Fruit fly (Drosophila melanogaster) ovary, adult (tissue): Measurements from ENCODE around the gene CG17377.

Experiments
- CG17801 ChIP-seq: fragments of 200-800 bp; optimal IDR thresholded peaks from 2 replicates; lab custom pipeline; 2019; ENCODE audit warnings: missing biosample characterization, mild to moderate bottlenecking, missing genetic modification characterization, moderate library complexity; ENCODE audit not compliant: partially characterized antibody

The CG17377 gene

DNA sequence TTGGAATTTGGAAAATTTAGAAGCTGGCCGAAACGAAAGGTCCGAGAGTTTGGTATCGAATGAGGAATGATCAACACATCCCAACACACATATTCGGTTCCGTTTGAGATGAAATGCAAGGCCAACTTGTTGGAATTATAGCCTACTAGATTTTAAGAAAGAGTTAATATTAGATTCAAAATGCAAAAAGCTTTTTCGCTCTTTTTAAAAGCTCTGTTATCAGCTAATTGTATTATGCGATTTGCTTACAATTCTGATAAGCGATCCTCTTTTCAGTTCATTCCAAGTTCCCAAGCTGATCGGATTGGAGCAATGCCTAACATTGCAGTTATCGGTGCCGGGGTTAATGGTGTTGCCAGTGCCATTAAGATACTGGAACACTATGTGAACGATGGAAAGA lies at the start of gene CG17377, which contains the start of gene Daao2:
CG17377 (minus strand) TSS at position 101 of the 400 bp plus-strand sequence.
Daao2 (plus strand) TSS at position 272 of the 400 bp plus-strand sequence.
- TF ChIP-seq CG17801: no peak

DNA sequence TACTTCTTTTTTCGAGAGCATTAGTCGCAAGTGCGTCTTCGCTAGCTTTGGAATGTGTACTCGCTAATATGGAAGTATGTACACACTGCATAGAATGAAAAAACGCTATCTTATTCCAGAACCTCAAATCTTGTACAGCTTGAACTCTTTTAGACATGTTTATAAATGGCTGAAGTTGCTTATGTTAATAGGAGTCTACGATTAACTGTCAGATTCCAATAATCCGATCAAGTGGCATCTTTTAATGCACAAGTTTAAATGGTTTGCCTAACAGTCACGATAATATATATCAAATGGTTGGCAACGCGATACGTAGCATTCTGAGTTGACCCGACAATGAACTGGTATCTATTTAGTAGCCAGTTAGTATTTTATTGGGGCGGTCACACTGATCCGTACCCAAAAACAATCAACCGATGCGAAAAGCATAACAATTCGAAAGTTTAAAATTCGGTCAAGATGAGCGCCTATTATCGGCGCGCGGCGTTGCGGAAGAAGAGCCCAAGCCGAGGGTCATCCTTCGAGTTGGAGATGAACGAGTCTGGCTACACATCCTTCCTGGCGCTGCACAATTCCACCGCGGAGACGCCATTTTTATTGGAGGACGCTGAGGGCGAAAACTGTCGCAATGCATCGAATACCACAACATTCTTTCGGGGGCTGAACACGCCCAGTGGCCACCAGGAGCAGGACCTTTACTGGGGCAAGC lies 49.5 kb upstream of the CG17377 start, which contains the start of gene Rca1:
Rca1 (plus strand) TSS at position 353 of the 709 bp plus-strand sequence.
- no peak for TF ChIP-seq CG17801

DNA sequence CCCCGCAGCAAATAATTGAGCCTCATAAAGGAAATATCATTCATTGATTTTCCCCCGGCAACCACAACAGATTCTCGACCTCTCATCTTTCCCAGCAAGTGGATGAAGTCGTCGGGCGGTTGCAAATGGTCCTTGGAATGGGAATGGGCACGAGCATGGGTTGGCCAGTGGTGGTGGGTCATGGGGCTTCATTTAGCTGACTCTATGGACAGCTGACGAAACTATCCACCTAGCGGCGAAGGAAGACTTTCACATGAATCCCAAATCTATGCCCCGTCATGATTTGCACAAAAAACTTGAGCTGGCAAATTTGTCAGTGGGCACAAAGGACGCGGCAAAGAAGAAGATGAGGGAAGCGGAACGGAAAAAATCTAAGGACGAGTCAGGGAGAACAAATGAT lies 48.3 kb upstream of the CG17377 start:
- no peak for TF ChIP-seq CG17801

DNA sequence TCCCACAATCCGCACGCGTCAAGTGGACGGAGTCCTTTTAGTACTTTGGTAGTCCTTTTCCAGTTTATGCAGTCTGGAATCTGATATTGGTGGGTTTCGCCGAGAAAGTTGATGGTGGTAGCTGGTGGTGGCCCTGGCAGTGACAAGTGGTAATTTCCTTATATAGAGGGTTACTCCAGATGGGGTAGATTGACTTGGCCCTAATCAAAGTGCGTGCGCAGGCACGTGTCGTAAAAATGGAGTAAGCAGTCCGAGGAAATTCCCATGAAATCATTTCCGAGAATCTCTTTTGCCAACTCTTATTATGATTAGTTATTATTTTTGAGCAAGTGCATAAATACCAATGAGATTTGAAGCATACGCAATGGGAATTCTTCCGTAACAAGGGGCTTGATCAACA lies 40.8 kb upstream of the CG17377 start:
- TF ChIP-seq CG17801: no peak

DNA sequence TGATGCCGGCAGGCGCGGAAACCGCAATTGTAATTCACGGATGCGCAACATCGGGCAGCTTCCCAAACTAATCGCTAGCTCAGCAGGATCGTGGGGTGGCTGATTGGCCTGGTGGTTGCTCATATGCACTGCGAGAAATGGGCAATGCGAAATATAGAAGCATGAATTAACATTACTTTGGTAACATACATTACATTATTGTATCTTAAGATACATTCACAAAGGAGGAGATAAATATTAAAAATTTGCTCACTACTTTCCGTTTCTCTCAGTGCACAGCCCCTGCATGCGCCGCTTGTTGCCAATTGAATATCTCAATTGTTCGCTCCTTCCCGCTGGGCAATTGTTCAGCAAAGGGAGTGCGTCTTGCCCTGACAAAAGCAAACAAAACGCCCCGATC lies 38.7 kb upstream of the CG17377 start:
- TF ChIP-seq CG17801: no peak

DNA sequence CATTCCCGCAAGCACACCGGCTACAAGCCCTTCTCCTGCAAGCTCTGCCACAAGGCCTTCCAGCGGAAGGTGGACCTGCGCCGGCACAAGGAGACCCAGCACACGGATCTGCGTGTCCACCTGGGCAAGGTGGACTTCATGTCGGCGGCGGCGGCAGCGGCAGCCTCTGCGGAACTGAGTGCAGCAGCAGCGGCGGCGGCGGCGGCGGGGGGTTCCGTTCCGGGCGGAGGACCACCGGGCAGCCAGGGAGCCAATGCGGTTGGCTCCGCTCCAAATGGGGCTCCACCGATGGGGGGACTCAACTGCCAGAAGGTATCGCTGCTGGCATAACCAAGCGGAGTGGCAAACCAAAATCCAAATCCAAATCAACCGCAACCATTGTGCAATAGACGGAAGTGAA lies 35.2 kb upstream of the CG17377 start:
- no peak for TF ChIP-seq CG17801

DNA sequence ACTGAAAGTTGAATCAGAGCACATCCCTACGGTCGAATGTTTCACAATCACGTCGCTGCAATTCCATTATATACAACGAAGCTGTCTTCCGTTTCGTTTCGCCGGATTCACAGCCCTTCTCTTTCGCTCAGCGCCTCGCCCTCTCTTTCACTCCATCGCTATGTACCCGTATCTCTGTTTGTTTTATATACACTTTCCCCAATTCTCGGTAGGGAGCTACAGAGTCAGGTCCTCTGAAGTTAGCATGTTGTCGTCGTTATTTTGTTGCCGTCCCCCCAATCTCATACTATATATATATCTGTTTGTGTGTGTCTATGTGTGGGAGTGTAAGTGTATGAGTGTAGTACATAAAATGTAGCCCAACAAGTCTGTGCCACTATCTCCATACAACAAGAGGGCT lies 33.5 kb upstream of the CG17377 start:
- no peak for TF ChIP-seq CG17801

DNA sequence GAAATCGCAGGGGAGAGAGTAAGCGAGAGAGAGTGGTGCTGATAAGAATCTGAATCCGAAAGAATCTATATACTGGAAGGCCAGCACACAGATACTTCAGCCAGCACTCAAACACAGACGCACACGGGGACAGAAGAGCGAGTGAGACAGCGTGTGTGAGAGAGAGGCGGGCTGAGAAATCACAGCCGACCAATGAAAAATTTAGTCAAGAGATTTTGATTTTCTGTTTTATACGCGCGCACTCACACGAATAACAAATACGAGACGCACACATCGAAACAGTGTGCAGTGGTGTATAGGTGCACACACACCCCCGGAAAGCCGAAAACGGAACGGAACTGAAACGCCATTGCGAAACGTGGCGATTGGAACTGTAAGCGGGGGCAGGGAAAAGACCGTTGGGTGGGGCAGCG lies 31.0 kb upstream of the CG17377 start:
- TF ChIP-seq CG17801: no peak

DNA sequence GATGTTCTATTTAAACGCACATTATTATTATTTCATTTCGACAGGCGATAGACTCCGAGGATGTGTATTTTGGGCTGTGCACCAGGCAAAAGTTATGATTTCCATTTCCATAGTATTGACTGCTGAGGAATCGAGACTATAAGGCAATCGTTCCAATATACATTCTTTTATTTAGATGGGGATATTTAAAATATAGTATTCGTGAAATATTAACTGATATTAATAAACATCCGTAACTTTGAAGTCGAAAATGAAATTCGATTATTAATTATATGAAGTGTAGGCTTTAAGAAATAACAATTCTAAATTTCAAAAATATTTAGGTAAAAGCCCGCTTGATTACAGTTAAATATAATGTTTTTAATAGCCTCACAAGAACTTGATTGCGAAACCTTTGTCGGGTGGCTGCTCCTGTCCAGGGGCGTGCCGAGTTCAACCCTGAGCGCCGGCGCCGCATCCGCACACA lies 27.7 kb upstream of the CG17377 start:
- no peak for TF ChIP-seq CG17801

DNA sequence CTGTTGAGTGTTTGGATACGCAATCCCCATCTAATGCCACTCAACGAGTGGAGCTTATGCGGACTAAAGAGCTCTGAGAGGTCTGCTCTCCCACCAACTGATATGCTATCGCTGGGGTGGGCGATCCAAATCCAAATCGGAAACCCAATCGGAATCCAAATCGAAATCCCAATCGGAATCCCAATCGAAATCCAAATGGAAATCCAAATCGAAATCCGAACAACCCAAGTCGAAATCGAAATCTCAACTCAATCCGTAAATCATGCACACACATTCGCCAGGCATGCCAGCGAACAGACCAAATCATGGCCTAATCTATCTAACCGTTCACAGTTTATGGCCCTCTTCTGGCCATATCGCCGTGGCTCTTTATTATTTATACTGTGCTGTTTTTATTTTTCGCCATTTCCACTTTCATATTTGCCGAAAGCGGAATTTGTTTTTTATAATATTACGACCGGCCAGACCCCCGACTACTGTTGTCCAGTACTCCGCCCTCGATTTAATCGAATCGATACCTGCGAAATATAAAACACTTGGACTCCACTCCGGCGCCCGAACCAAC lies 25.0 kb upstream of the CG17377 start:
- no peak for TF ChIP-seq CG17801

DNA sequence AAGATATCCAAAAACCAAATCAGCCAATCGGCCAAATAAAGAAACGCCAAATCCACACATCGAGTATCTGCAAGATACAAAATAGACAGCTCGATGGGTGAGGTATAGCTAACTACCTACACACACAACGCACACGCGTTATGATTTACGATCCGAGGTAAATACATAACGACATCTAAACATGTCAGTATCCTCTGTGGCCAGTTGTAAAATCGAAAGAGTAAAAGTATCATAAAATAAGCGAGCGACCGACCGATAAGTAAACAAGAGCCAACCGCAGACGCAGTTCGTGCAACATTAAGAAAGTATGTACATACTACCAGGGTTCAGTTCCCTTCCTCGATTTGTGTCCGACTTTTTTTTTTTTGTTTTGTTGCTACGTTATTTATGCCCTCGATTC lies 23.7 kb upstream of the CG17377 start:
- no peak for TF ChIP-seq CG17801

DNA sequence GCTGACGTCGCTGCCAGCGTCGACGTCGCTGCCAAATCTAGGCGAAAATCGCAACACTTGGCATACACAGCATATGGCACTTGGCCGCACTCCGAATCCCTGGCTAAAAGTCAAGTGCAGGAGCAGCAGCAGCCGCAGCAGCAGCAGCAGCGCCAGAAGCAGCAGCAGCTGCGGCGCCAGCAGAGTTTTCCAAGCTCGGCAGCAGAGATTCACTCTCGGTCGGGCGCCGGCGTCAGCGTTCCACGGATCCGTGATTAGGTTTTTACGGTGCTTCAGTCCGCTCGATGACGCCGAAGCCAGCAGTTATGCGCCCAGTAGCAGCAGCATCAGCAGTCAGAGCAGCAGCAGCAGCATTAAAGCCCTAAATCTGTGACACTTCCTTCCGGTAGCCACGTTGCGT lies 19.4 kb upstream of the CG17377 start:
- no peak for TF ChIP-seq CG17801

DNA sequence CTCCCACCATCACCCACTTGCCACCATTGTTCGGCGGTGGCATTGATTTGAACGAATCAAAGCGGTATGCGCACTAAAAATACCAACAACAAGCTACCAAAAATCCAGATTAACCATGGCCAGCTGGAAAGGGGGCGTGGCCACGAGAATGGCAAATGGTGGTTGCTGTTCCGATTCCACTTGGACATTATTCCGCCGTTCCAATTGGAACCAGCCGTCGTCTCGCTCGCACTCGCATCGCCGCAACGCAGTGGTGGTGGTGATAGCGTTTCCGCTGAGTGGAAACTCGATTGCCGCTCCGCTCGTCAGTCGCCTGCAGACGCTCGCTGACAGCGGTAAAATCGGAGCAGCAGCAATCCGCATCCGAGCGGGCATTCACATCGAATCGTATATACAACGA lies 19.0 kb upstream of the CG17377 start, which contains the start of gene sens-2:
sens-2 (plus strand) TSS at position 304 of the 400 bp plus-strand sequence.
- TF ChIP-seq CG17801: no peak

DNA sequence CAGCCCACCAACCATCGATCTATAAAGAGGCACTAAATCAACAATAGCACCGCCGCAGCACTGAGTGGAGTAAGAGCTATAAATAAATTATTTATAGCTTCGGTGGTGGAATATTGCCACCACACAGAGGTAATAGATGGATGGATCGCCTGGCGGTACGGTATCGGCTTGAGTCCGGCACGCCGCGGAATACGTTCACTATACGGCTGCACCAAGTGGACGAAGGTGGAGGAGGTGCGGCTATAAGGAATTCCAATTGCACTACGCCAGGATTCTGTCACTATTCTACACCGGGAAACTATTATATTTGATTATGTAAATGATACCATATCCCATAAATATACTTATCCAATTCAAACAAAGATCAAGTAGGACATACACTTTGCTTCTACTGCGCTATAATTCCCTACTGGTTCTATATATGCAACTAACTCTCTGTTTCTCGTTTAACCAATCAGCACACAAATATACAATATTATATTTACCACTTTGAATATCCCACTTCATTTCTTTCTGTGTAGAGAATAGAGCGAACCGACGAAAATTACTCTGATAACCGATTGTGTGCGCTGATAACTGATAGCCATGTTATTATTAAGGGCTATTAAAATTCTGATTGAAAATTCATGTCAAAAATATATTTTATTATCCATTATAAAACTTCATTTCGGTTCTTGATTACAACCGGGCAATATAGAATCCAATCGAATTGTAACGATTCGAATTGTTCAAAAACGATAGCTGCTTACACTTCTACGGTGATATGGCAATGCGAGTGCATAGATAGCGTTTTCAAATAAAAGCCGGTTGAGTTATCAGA lies 16.8 kb upstream of the CG17377 start:
- TF ChIP-seq CG17801: no peak

DNA sequence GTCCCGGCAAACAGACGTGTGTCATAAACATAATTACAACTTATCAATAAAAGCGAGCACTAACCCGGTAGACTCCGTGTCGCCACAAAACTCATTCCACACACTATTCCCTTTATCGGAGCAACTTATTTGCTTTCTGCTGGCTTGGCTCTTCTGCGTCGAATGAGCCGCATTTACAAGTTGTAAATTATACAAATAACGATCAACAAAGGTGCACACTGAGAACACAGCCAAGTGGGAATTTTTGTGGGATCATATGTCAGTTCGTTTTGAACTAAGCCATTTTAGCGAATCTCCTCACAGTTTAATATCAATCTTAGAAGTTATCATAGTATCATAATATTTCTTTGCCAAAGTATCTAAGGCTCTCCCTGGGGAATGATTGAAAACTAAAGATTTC lies 15.7 kb upstream of the CG17377 start:
- no peak for TF ChIP-seq CG17801

DNA sequence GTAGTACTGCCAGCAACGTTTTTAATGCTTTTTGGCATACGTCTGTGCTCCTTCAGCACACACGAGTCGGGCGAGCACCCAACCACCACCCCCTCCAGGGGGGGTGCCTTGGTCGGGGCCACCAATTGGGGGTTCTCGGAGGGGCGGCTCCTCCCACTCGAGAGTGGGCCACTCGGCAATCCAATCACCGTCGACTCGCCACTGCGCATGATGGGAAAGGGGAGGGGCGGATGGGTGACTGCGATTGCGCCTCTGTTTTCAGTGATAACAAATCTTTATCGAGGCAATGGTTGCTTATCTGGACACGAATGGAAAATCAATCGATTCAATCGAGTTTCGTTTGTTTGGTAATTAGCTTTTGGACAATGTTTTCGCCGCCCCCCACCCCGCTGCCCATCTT lies 14.9 kb upstream of the CG17377 start:
- no peak for TF ChIP-seq CG17801

DNA sequence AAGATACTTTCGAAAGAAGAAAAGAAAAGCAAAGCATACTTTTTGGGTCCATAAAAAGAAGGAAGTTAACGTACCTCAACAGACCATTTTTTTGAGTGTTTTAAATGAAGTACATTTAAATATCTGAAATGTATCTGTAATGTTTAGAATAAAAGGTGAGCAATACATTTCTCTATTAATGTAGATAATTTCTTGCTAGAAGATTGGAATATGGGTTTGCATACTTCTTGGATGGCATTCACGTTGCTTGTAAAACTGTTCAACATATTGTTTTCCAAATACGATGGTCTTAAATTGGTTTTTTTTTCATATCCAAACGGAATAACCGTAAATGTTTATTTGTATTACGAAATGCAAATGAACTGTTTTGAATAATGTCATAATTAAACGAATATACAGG lies 3.1 kb upstream of the CG17377 start, which contains the start of gene CG17375:
CG17375 (minus strand) TSS at position 10 of the 400 bp plus-strand sequence.
- TF ChIP-seq CG17801: no peak
